Worm (Caenorhabditis elegans) whole organism, L3 larva: ENCODE data around the gene ZC132.11.

Experiments
- R02D3.7 ChIP-seq: fragments of 150-350 bp; optimal IDR thresholded peaks from 2 replicates; lab custom pipeline; 2014; ENCODE audit warnings: missing biosample characterization, missing genetic modification characterization
- ceh-28 ChIP-seq: fragments of 150-350 bp; optimal IDR thresholded peaks from 2 replicates; lab custom pipeline; 2014; ENCODE audit warnings: missing biosample characterization, missing genetic modification reagents, missing genetic modification characterization
- egl-27 ChIP-seq: sonication (generic microtip); optimal IDR thresholded peaks from 4 replicates; lab custom pipeline; 2017; ENCODE audit warnings: missing biosample characterization, missing genetic modification reagents, missing genetic modification characterization
- fkh-2 ChIP-seq: fragments of 150-350 bp; optimal IDR thresholded peaks from 2 replicates; lab custom pipeline; 2014; ENCODE audit warnings: missing biosample characterization, missing genetic modification reagents, missing genetic modification characterization
- hmg-11 ChIP-seq: sonication (generic microtip); optimal IDR thresholded peaks from 2 replicates; lab custom pipeline; 2016; ENCODE audit warnings: missing genetic modification characterization, missing compliant biosample characterization
- mdl-1 ChIP-seq: fragments of 150-350 bp; optimal IDR thresholded peaks from 2 replicates; lab custom pipeline; 2014; ENCODE audit warnings: missing biosample characterization, missing genetic modification characterization
- nhr-25 ChIP-seq: sonication (generic microtip); optimal IDR thresholded peaks from 2 replicates; lab custom pipeline; 2017; ENCODE audit warnings: missing biosample characterization, missing genetic modification characterization
- ztf-11 ChIP-seq: fragments of 150-350 bp; optimal IDR thresholded peaks from 2 replicates; lab custom pipeline; 2014; ENCODE audit warnings: missing biosample characterization, missing genetic modification characterization

DNA sequence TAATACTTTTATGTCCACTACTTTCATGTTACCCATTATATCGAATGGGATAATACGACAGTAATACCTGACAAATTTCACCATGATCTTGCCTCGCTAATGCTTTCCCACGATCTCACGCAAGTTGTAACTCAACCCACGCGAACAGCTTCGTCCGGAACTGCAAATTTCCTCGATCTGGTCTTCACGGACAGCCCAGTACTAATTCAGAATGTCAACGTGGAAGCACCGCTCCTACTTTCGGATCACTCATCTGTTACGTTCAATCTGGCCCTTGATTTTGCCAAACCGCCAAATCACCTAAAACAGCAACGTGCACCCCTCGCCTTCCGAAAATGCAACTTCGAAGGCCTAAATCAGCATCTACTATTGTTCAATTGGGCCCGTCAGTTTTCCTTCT lies 25.1 kb downstream of the ZC132.11 start:
- TF ChIP-seq hmg-11 (tag; lab: Kevin White, UChicago) (no peak), egl-27 (tag; lab: Kevin White, UChicago) (no peak), R02D3.7 (tag; lab: Kevin White, UChicago) (no peak), mdl-1 (tag; lab: Kevin White, UChicago) (no peak), nhr-25 (no peak), fkh-2 (tag; lab: Kevin White, UChicago) (no peak), ceh-28 (tag; lab: Kevin White, UChicago) (no peak), ztf-11 (no peak)
